Worm (Caenorhabditis elegans) whole organism, L1 larva: Measurements from ENCODE around the gene F59E12.15.

Experiments
- C04F5.9 ChIP-seq: sonication (generic microtip); optimal IDR thresholded peaks from 2 replicates; lab custom pipeline; 2016; ENCODE audit warnings: missing genetic modification characterization, missing compliant biosample characterization
- C16A3.4 ChIP-seq: fragments of 150-350 bp; optimal IDR thresholded peaks from 2 replicates; lab custom pipeline; 2014; ENCODE audit warnings: missing biosample characterization, missing genetic modification characterization
- C34B4.2 ChIP-seq: sonication (generic microtip); optimal IDR thresholded peaks from 2 replicates; lab custom pipeline; 2017; ENCODE audit warnings: mild to moderate bottlenecking, missing genetic modification characterization, missing compliant biosample characterization
- F16B12.6 ChIP-seq: fragments of 150-350 bp; optimal IDR thresholded peaks from 2 replicates; lab custom pipeline; 2014; ENCODE audit warnings: missing biosample characterization, missing genetic modification characterization
- alr-1 ChIP-seq: fragments of 200-800 bp; sonication (Bioruptor generic); optimal IDR thresholded peaks from 2 replicates; lab custom pipeline; 2018; ENCODE audit warnings: borderline replicate concordance, mild to moderate bottlenecking, missing genetic modification characterization, missing compliant biosample characterization
- aly-2 ChIP-seq: fragments of 150-350 bp; optimal IDR thresholded peaks from 2 replicates; lab custom pipeline; 2014; ENCODE audit warnings: missing biosample characterization, missing genetic modification characterization
- ceh-63 ChIP-seq: fragments of 200-800 bp; sonication (Bioruptor generic); optimal IDR thresholded peaks from 2 replicates; lab custom pipeline; 2018; ENCODE audit warnings: mild to moderate bottlenecking, missing genetic modification characterization, missing compliant biosample characterization
- ceh-82 ChIP-seq, 3 experiments: fragments of 150-350 bp in 1 of 3; sonication (generic microtip) in 2 of 3; optimal IDR thresholded peaks; 2 replicates each; lab custom pipeline; 2014 to 2017; ENCODE audit warnings: missing biosample characterization in 3 of 3, missing genetic modification characterization in 3 of 3
- ceh-90 ChIP-seq: sonication (generic microtip); optimal IDR thresholded peaks from 2 replicates; lab custom pipeline; 2016; ENCODE audit warnings: missing genetic modification characterization, missing compliant biosample characterization
- dpl-1 ChIP-seq, 3 experiments: fragments of 150-350 bp in 2 of 3; sonication (generic microtip) in 1 of 3; optimal IDR thresholded peaks; 2 replicates each; lab custom pipeline; 2014 to 2017; ENCODE audit warnings: missing biosample characterization in 3 of 3, missing genetic modification characterization in 3 of 3, missing genetic modification reagents in 3 of 3
- dsc-1 ChIP-seq: sonication (generic microtip); optimal IDR thresholded peaks from 2 replicates; lab custom pipeline; 2016; ENCODE audit warnings: mild to moderate bottlenecking, missing genetic modification characterization, missing compliant biosample characterization
- efl-1 ChIP-seq, 4 experiments: fragments of 150-350 bp; optimal IDR thresholded peaks in 3 of 4; peaks in 1 of 4; 1 replicate in 1 of 4; 2 replicates in 3 of 4; lab custom pipeline; 2014; ENCODE audit warnings: missing biosample characterization in 2 of 4, missing genetic modification characterization in 2 of 4, missing genetic modification reagents in 2 of 4
- egl-13 ChIP-seq: sonication (generic microtip); optimal IDR thresholded peaks from 2 replicates; lab custom pipeline; 2016; ENCODE audit warnings: missing genotype, missing genetic modification reagents, missing genetic modification characterization, missing compliant biosample characterization
- egl-27 ChIP-seq, 2 experiments: fragments of 150-350 bp in 1 of 2; sonication (generic microtip); optimal IDR thresholded peaks; 3 replicates each; lab custom pipeline; 2017 to 2018; ENCODE audit warnings: missing biosample characterization in 2 of 2, missing genetic modification characterization in 2 of 2, missing genetic modification reagents in 2 of 2
- elt-3 ChIP-seq, 6 experiments: fragments of 150-350 bp in 1 of 6; sonication (generic microtip); optimal IDR thresholded peaks; 2 replicates each; lab custom pipeline; 2017 to 2018; ENCODE audit warnings: missing biosample characterization in 6 of 6, missing genetic modification characterization in 6 of 6, inconsistent platforms in 1 of 6
- ets-5 ChIP-seq: fragments of 200-800 bp; sonication (Bioruptor generic); IDR thresholded peaks from 2 replicates; pipeline ENCODE4 v1.3.6; 2022; ENCODE audit warnings: missing genetic modification characterization, missing compliant biosample characterization
- fkh-4 ChIP-seq: sonication (generic microtip); optimal IDR thresholded peaks from 2 replicates; lab custom pipeline; 2016; ENCODE audit warnings: missing compliant biosample characterization, missing genetic modification characterization, borderline replicate concordance
- fkh-8 ChIP-seq: sonication (generic microtip); optimal IDR thresholded peaks from 2 replicates; lab custom pipeline; 2016; ENCODE audit warnings: mild to moderate bottlenecking, missing genetic modification characterization, missing compliant biosample characterization
- fos-1 ChIP-seq: fragments of 150-350 bp; optimal IDR thresholded peaks from 2 replicates; lab custom pipeline; 2014; ENCODE audit warnings: missing biosample characterization, missing genetic modification characterization
- grh-1 ChIP-seq: fragments of 200-800 bp; sonication (Bioruptor generic); IDR thresholded peaks from 2 replicates; pipeline ENCODE4 v1.3.6; 2022; ENCODE audit warnings: missing genetic modification reagents, missing genetic modification characterization, missing compliant biosample characterization
- hlh-17 ChIP-seq: fragments of 200-800 bp; sonication (Bioruptor generic); optimal IDR thresholded peaks from 2 replicates; lab custom pipeline; 2018; ENCODE audit warnings: missing genetic modification characterization, mild to moderate bottlenecking, missing compliant biosample characterization, moderate library complexity, borderline replicate concordance
- irx-1 ChIP-seq: sonication (generic microtip); optimal IDR thresholded peaks from 2 replicates; lab custom pipeline; 2016; ENCODE audit warnings: missing genetic modification characterization, missing compliant biosample characterization
- isw-1 ChIP-seq: fragments of 200-800 bp; sonication (Bioruptor generic); IDR thresholded peaks from 2 replicates; pipeline ENCODE4 v1.3.6; 2022; ENCODE audit warnings: missing genetic modification characterization, missing compliant biosample characterization
- jun-1 ChIP-seq: fragments of 150-350 bp; optimal IDR thresholded peaks from 2 replicates; lab custom pipeline; 2014; ENCODE audit warnings: missing biosample characterization, missing genetic modification reagents, missing genetic modification characterization
- lin-13 ChIP-seq: fragments of 150-350 bp; optimal IDR thresholded peaks from 2 replicates; lab custom pipeline; 2014; ENCODE audit warnings: missing biosample characterization, missing genetic modification reagents, missing genetic modification characterization
- lin-15B ChIP-seq: fragments of 150-350 bp; sonication (generic microtip); optimal IDR thresholded peaks from 3 replicates; lab custom pipeline; 2014; ENCODE audit warnings: missing biosample characterization, missing genetic modification characterization
- lin-35 ChIP-seq, 2 experiments: fragments of 150-350 bp; optimal IDR thresholded peaks; 2 replicates each; lab custom pipeline; 2014; ENCODE audit warnings: missing biosample characterization in 2 of 2, missing genetic modification characterization in 2 of 2, missing genetic modification reagents in 2 of 2
- lin-39 ChIP-seq: fragments of 150-350 bp; optimal IDR thresholded peaks from 2 replicates; lab custom pipeline; 2014; ENCODE audit warnings: missing biosample characterization, missing genetic modification reagents, missing genetic modification characterization
- lsy-2 ChIP-seq, 2 experiments: fragments of 150-350 bp; optimal IDR thresholded peaks; 2 replicates each; lab custom pipeline; 2014; ENCODE audit warnings: missing biosample characterization in 2 of 2, missing genetic modification characterization in 2 of 2
- mab-9 ChIP-seq: fragments of 200-800 bp; sonication (Bioruptor generic); IDR thresholded peaks from 2 replicates; pipeline ENCODE4 v1.3.6; 2022; ENCODE audit warnings: missing genetic modification reagents, missing genetic modification characterization, missing compliant biosample characterization
- mdl-1 ChIP-seq, 2 experiments: fragments of 150-350 bp; optimal IDR thresholded peaks; 2 replicates each; lab custom pipeline; 2014 to 2017; ENCODE audit warnings: missing biosample characterization in 2 of 2, missing genetic modification characterization in 2 of 2, inconsistent platforms in 1 of 2
- mef-2 ChIP-seq: fragments of 150-350 bp; optimal IDR thresholded peaks from 2 replicates; lab custom pipeline; 2014; ENCODE audit warnings: missing biosample characterization, missing genetic modification characterization
- mep-1 ChIP-seq: fragments of 150-350 bp; optimal IDR thresholded peaks from 2 replicates; lab custom pipeline; 2014; ENCODE audit warnings: missing biosample characterization, missing genetic modification characterization
- nhr-11 ChIP-seq: fragments of 150-350 bp; optimal IDR thresholded peaks from 2 replicates; lab custom pipeline; 2014; ENCODE audit warnings: missing biosample characterization, missing genetic modification characterization
- nhr-12 ChIP-seq: sonication (generic microtip); optimal IDR thresholded peaks from 2 replicates; lab custom pipeline; 2017; ENCODE audit warnings: missing biosample characterization, missing genetic modification characterization
- nhr-20 ChIP-seq: sonication (generic microtip); optimal IDR thresholded peaks from 2 replicates; lab custom pipeline; 2016; ENCODE audit warnings: mild to moderate bottlenecking, missing genetic modification characterization, missing compliant biosample characterization
- nhr-237 ChIP-seq: fragments of 150-350 bp; optimal IDR thresholded peaks from 2 replicates; lab custom pipeline; 2014; ENCODE audit warnings: missing biosample characterization, missing genetic modification characterization
- nhr-28 ChIP-seq: fragments of 150-350 bp; optimal IDR thresholded peaks from 2 replicates; lab custom pipeline; 2014; ENCODE audit warnings: missing biosample characterization, missing genetic modification characterization
- nhr-47 ChIP-seq: sonication (generic microtip); optimal IDR thresholded peaks from 2 replicates; lab custom pipeline; 2016; ENCODE audit warnings: mild to moderate bottlenecking, missing genetic modification characterization, moderate library complexity, missing compliant biosample characterization
- nhr-76 ChIP-seq: sonication (generic microtip); optimal IDR thresholded peaks from 2 replicates; lab custom pipeline; 2017; ENCODE audit warnings: missing biosample characterization, missing genetic modification characterization
- nhr-77 ChIP-seq: fragments of 150-350 bp; optimal IDR thresholded peaks from 2 replicates; lab custom pipeline; 2014; ENCODE audit warnings: missing biosample characterization, missing genetic modification characterization
- nhr-84 ChIP-seq: sonication (generic microtip); optimal IDR thresholded peaks from 2 replicates; lab custom pipeline; 2017; ENCODE audit warnings: missing biosample characterization, missing genetic modification characterization
- nhr-90 ChIP-seq: sonication (generic microtip); optimal IDR thresholded peaks from 2 replicates; lab custom pipeline; 2016; ENCODE audit warnings: mild to moderate bottlenecking, missing genetic modification characterization, missing compliant biosample characterization; ENCODE audit not compliant: poor library complexity
- skn-1 ChIP-seq: fragments of 150-350 bp; optimal IDR thresholded peaks from 2 replicates; lab custom pipeline; 2014; ENCODE audit warnings: missing biosample characterization, missing genetic modification characterization
- sup-37 ChIP-seq: fragments of 200-800 bp; sonication (Bioruptor generic); optimal IDR thresholded peaks from 2 replicates; lab custom pipeline; 2018; ENCODE audit warnings: mild to moderate bottlenecking, missing genetic modification characterization, missing compliant biosample characterization
- swsn-7 ChIP-seq: sonication (generic microtip); optimal IDR thresholded peaks from 2 replicates; lab custom pipeline; 2016; ENCODE audit warnings: missing genetic modification characterization, missing compliant biosample characterization
- tlp-1 ChIP-seq: fragments of 150-350 bp; optimal IDR thresholded peaks from 2 replicates; lab custom pipeline; 2014; ENCODE audit warnings: missing biosample characterization, missing genetic modification characterization
- unc-130 ChIP-seq: fragments of 150-350 bp; optimal IDR thresholded peaks from 2 replicates; lab custom pipeline; 2017; ENCODE audit warnings: missing biosample characterization, missing genetic modification characterization, inconsistent platforms
- unc-30 ChIP-seq: sonication (generic microtip); optimal IDR thresholded peaks from 2 replicates; lab custom pipeline; 2017; ENCODE audit warnings: missing biosample characterization, missing genetic modification characterization
- unc-62 ChIP-seq: fragments of 150-350 bp; optimal IDR thresholded peaks from 2 replicates; lab custom pipeline; 2014; ENCODE audit warnings: missing biosample characterization, missing genetic modification reagents, missing genetic modification characterization
- ztf-11 ChIP-seq, 2 experiments: sonication (generic microtip); optimal IDR thresholded peaks; 2 replicates each; lab custom pipeline; 2016 to 2017; ENCODE audit warnings: missing genetic modification characterization in 2 of 2, missing biosample characterization in 1 of 2, missing compliant biosample characterization in 1 of 2

The F59E12.15 gene

DNA sequence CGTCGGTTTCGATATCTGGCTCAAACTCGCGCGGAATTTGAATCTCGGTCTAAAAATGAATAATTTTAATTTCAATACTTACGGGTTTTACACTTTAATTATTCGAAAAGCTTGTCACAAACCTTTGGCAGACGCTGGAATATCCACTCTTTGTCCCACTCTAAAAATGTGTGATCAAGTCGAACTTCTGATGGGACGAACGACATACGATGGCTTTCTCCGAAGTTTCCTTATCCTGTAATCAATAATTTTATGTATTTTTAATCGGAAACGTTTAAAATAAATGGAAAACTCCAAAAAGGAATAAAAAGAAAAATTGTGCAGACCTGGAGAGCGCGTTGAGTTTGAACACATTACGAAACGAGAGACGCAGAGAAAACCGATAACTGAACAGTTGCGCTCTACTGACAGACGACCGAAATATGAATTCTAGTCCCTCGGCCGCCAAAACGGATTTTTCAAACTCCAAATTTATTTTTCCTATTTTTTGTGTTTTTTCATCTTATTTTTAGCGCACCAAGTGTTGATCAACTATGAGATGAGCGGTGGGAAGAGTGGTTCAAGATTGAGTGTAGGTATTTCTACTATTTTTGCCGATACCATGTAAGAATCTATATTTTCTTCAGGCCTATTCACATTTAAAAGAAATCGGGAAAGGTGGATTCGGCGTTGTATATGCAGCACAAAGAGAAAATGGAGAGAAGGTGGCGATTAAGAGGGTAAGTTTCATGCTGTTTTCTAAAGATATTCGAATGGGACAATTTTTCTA lies 21.2 kb upstream of the F59E12.15 start, which contains the start of the genes sam-4, F59E12.17 and zyg-1 (continued):
- TF ChIP-seq C16A3.4 (peak; percentile 85), egl-13 (tag; lab: Kevin White, UChicago) (no peak), hlh-17 (no peak), sup-37 (GFP tag; lab: Kevin White, UChicago) (no peak), fos-1 (tag; lab: Kevin White, UChicago) (no peak), dsc-1 (tag; lab: Kevin White, UChicago) (no peak), C34B4.2 (tag; lab: Kevin White, UChicago) (no peak), grh-1 (GFP tag; lab: Robert Waterston, UW) (no peak), unc-62 (GFP tag; lab: Kevin White, UChicago) (no peak), nhr-90 (tag; lab: Kevin White, UChicago) (peak; percentile 18), nhr-28 (tag; lab: Kevin White, UChicago) (no peak), alr-1 (tag; lab: Kevin White, UChicago) (no peak), lin-13 (GFP tag; lab: Kevin White, UChicago) (no peak), fkh-8 (tag; lab: Kevin White, UChicago) (peak; percentile 60), F16B12.6 (tag; lab: Kevin White, UChicago) (peak; percentile 57), ceh-90 (tag; lab: Kevin White, UChicago) (peak; percentile 57), efl-1 (optimal IDR thresholded peaks at IDR 0.05; lab: Kevin White, UChicago) (peak; percentile 78 to 83), efl-1 (GFP tag; optimal IDR thresholded peaks at IDR 0.05 in 1 of 2; lab: Kevin White, UChicago) (peak; percentile 85 to 98), nhr-47 (peak; percentile 50), skn-1 (tag; lab: Kevin White, UChicago) (peak; percentile 81), mef-2 (tag; lab: Kevin White, UChicago) (no peak), mep-1 (tag; lab: Kevin White, UChicago) (peak; percentile 65), unc-130 (no peak), egl-27 (tag; optimal IDR thresholded peaks at IDR 0.05; lab: Kevin White, UChicago) (no peak), lsy-2 (tag; optimal IDR thresholded peaks at IDR 0.05; lab: Kevin White, UChicago) (peak; percentile 56 to 86), mdl-1 (tag; optimal IDR thresholded peaks at IDR 0.05; lab: Kevin White, UChicago) (peak in 1 of 2 experiments; percentile 35), nhr-20 (peak; percentile 61), nhr-76 (tag; lab: Kevin White, UChicago) (no peak), ceh-63 (GFP tag; lab: Kevin White, UChicago) (no peak), elt-3 (tag; optimal IDR thresholded peaks at IDR 0.05; lab: Kevin White, UChicago) (peak in 1 of 6 experiments; percentile 20), ets-5 (GFP tag; lab: Robert Waterston, UW) (no peak), nhr-237 (tag; lab: Kevin White, UChicago) (no peak), unc-30 (tag; lab: Kevin White, UChicago) (no peak), lin-39 (no peak), nhr-77 (no peak), mab-9 (GFP tag; lab: Robert Waterston, UW) (no peak), C04F5.9 (tag; lab: Kevin White, UChicago) (no peak), lin-35 (GFP tag; optimal IDR thresholded peaks at IDR 0.05; lab: Kevin White, UChicago) (peak; percentile 80 to 90), aly-2 (tag; lab: Kevin White, UChicago) (no peak), isw-1 (peak; percentile 41), ceh-82 (tag; optimal IDR thresholded peaks at IDR 0.05; lab: Kevin White, UChicago) (peak; percentile 8 to 84 (median 37)), ztf-11 (tag; optimal IDR thresholded peaks at IDR 0.05; lab: Kevin White, UChicago) (no peak), tlp-1 (tag; lab: Kevin White, UChicago) (no peak), nhr-12 (tag; lab: Kevin White, UChicago) (no peak), dpl-1 (GFP tag; optimal IDR thresholded peaks at IDR 0.05; lab: Kevin White, UChicago) (peak; percentile 68 to 87 (median 77)), nhr-84 (no peak), swsn-7 (tag; lab: Kevin White, UChicago) (peak; percentile 28), irx-1 (no peak), nhr-11 (no peak), jun-1 (tag; lab: Kevin White, UChicago) (no peak), lin-15B (peak; percentile 86), fkh-4 (tag; lab: Kevin White, UChicago) (no peak)
